Fruit fly (Drosophila melanogaster): ENCODE data around the gene FoxK.
A peak's percentile ranks its signal among the peaks of the same experiment; 100 is the strongest.

The FoxK gene

DNA sequence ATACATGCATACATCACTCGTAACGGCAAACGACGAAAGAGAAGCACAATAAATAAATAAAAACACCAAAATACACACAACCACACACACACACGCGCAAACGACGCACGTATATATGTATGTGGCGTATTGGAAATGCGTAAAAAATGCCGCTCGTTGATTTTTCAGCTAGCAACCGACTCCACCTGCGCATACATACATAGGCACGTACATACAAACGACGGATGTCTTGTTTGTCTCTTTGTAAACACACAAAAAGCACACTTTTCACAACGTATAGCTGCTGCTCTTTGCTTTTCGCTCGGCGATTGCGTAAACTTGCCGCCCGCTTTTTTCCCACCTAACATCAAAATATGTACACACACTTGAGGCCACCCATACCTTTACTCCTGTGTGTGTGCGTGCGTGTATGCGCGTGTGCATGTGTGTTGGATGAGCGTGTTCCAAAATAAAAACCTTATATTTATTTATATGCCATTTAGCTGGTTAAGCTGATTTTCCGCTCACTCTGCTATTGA, 623 bp downstream of the FoxK start:
- TF ChIP-seq CG6689 (GFP tag; IDR thresholded peaks at IDR 0.05) (no peak), trem (tag; optimal IDR thresholded peaks at IDR 0.05) (no peak), tna (GFP tag; IDR thresholded peaks at IDR 0.05; ENCODE audit: partially characterized antibody) (no peak), Aef1 (GFP tag; IDR thresholded peaks at IDR 0.05) (no peak), inv (GFP tag; IDR thresholded peaks at IDR 0.05; ENCODE audit: partially characterized antibody) (no peak), CG8359 (GFP tag; optimal IDR thresholded peaks at IDR 0.05; ENCODE audit: borderline replicate concordance) (no peak), Atf3 (GFP tag; optimal IDR thresholded peaks at IDR 0.05) (no peak), Dad (GFP tag; optimal IDR thresholded peaks at IDR 0.05) (no peak), cg (GFP tag; optimal IDR thresholded peaks at IDR 0.05) (peak; percentile 98), ci (GFP tag; IDR thresholded peaks at IDR 0.05) (no peak; the same call in 2 of the 3 replicates), Dp (GFP tag; optimal IDR thresholded peaks at IDR 0.05) (no peak), Vsx1 (GFP tag; optimal IDR thresholded peaks at IDR 0.05) (peak; percentile 57), chn (GFP tag; optimal IDR thresholded peaks at IDR 0.05) (no peak), ems (GFP tag; optimal IDR thresholded peaks at IDR 0.05) (no peak), CG7786 (GFP tag; optimal IDR thresholded peaks at IDR 0.05) (no peak), CG6854 (GFP tag; optimal IDR thresholded peaks at IDR 0.05) (peak; percentile 47), MTF-1 (GFP tag; optimal IDR thresholded peaks at IDR 0.05; ENCODE audit: borderline replicate concordance) (peak; percentile 46), wdn (GFP tag; IDR thresholded peaks at IDR 0.05) (no peak), Poxn (GFP tag; IDR thresholded peaks at IDR 0.05) (no peak), Hey (tag; optimal IDR thresholded peaks at IDR 0.05) (peak; percentile 63), bsh (GFP tag; optimal IDR thresholded peaks at IDR 0.05) (no peak), ap (GFP tag; IDR thresholded peaks at IDR 0.05) (no peak), twi (tag; optimal IDR thresholded peaks at IDR 0.05) (peak; percentile 19), Deaf1 (tag; optimal IDR thresholded peaks at IDR 0.05) (peak; percentile 58), CG16779 (GFP tag; IDR thresholded peaks at IDR 0.05) (no peak), Gsc (GFP tag; IDR thresholded peaks at IDR 0.05) (no peak), nau (GFP tag; optimal IDR thresholded peaks at IDR 0.05) (peak; percentile 36), pzg (GFP tag; optimal IDR thresholded peaks at IDR 0.05) (peak; percentile 8), CG42726 (GFP tag; IDR thresholded peaks at IDR 0.05; ENCODE audit: partially characterized antibody) (no peak), pho (GFP tag; optimal IDR thresholded peaks at IDR 0.05) (no peak), gcm2 (GFP tag; optimal IDR thresholded peaks at IDR 0.05) (no peak), CG1529 (GFP tag; optimal IDR thresholded peaks at IDR 0.05) (peak; percentile 30), CG15269 (tag; optimal IDR thresholded peaks at IDR 0.05) (no peak), Dip3 (GFP tag; optimal IDR thresholded peaks at IDR 0.05) (no peak), CG15011 (GFP tag; optimal IDR thresholded peaks at IDR 0.05) (peak; percentile 48), fd102C (GFP tag; optimal IDR thresholded peaks at IDR 0.05) (no peak), Abd-B (GFP tag; optimal IDR thresholded peaks at IDR 0.05) (no peak), dm (GFP tag; optimal IDR thresholded peaks at IDR 0.05) (no peak), CG32532 (GFP tag; IDR thresholded peaks at IDR 0.05) (no peak), CG3065 (GFP tag; optimal IDR thresholded peaks at IDR 0.05) (no peak), CG12299 (tag; optimal IDR thresholded peaks at IDR 0.05) (peak; percentile 66), Fer3 (tag; optimal IDR thresholded peaks at IDR 0.05) (no peak), CG6813 (GFP tag; optimal IDR thresholded peaks at IDR 0.05) (peak; percentile 71), Taf1 (GFP tag; IDR thresholded peaks at IDR 0.05) (no peak), tx (GFP tag; optimal IDR thresholded peaks at IDR 0.05) (no peak), CG17829 (tag; optimal IDR thresholded peaks at IDR 0.05) (no peak), C15 (GFP tag; IDR thresholded peaks at IDR 0.05) (no peak), CG15479 (GFP tag; optimal IDR thresholded peaks at IDR 0.05) (peak; percentile 77), Scr (GFP tag; IDR thresholded peaks at IDR 0.05; ENCODE audit: partially characterized antibody) (no peak), Myb (GFP tag; optimal IDR thresholded peaks at IDR 0.05) (no peak), Hand (GFP tag; optimal IDR thresholded peaks at IDR 0.05) (no peak)
